Fruit fly (Drosophila melanogaster) whole organism, larva: ENCODE measurements around the gene CG16888.
A peak's percentile ranks its signal among the peaks of the same experiment; 100 is the strongest.

ENCODE experiments used
- noc ChIP-seq: fragments of 200-800 bp; sonication (Bioruptor generic); optimal IDR thresholded peaks from 3 replicates; lab custom pipeline; 2019; ENCODE audit warnings: missing biosample characterization, mild to moderate bottlenecking, missing genetic modification characterization, moderate library complexity

The CG16888 gene

DNA sequence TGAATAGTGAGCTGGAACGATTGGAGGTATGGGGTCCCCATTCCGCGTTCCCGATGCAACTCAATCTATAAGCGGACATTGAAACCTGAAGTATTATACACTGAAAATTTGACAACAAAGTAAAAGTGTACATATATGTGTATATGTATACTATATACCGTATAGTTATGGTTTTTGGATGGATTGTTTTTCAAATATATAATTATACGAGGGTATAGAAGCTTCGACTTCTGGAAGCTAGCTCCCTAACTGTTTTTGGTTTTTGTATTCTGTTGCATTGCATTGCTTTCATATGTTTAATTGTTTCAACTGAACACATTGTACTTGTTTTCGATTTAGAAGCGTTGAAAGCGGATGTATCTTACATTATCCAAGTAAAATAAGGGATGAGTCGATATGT lies at the start of gene CG16888:
TSS of gene CG16888 (minus strand) at position 101 of the 400 bp plus-strand sequence.
- TF ChIP-seq noc (tag; lab: Kevin White, UChicago): no peak

DNA sequence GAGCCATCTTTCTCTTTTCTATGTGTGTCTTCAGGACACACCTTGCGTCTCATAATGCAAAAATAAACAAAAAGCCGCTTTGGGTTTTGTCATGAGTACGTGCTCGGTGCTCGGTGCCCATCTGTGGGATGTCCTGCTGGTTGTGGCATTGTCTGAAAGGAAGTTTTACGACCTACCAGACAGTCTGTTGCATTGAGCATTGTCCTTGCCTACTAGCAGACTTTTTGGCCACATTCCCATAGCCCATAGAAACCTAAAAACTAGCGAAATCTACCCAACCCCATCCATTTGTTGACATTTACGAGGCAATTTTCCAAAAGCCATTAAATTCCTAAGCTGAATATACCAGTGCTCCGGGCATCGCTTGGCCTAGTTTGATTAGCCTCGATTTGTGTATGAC lies 38.0 kb upstream of the CG16888 start:
- TF ChIP-seq noc (tag; lab: Kevin White, UChicago): no peak

DNA sequence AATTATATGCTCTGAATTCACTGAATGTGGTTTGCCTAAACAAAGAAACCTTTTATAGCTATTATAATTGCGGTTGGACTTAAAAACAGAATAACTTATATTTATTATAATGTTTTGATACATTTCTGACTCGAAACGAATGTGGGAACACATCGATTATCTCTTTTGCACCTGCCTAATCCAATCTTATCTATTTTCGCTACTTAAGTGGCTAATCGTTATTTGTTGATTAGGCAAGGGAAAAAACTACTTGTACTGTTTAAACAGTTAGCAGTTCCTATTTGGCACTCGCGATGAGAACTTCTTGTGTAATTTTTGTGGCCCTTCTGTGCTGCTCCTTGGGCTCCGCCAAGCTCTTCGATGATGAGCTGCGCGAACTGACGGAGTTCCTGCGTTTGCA lies 36.1 kb upstream of the CG16888 start, which contains the start of gene CG7968:
TSS of gene CG7968 (plus strand) at position 276 of the 400 bp plus-strand sequence.
- TF ChIP-seq noc (tag; lab: Kevin White, UChicago): no peak

dm6 chr2L:13847625-13848024 lies 34.6 kb upstream of the CG16888 start, which contains the start of gene CG7953:
CG7953 (plus strand) TSS chr2L:13847925.
- no peak for TF ChIP-seq noc (tag; lab: Kevin White, UChicago)

- TF ChIP-seq noc (tag; lab: Kevin White, UChicago): no peak
Observed at dm6 chr2L:13846239-13846802, 33.3 kb upstream of the CG16888 start, which contains the start of gene CG7916. CG7916 (plus strand) TSS chr2L:13846752.

- no peak for TF ChIP-seq noc (tag; lab: Kevin White, UChicago)
Observed at dm6 chr2L:13845178-13845577, 32.1 kb upstream of the CG16888 start, which contains the start of gene CG8997. CG8997 (minus strand) TSS chr2L:13845325.

DNA sequence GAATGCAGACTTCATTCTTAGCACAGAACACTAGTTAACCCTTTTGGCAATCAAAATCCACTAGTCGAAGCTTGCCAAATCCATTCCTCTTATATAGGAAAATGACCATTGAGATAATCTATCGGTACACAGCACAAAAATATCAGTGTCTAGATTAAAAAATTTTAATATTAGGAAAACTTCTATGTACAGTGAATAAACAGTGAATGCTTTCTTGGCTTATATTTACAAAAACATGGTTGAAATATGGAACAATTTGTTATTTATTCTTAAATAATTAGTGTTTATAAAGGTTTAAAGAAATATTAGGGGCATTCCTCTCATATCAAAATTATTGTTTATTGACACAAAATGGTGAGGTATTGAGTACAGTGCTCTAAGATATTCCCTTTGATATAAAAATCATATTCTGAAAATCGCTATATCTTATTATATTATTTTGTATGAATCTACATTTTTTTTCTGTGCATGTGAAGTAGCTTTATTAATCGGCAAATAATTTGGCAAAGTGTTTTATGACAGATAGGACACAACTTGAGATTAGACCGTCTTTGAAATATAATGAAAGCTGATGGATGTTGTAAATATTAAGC lies 30.7 kb upstream of the CG16888 start, which contains the start of gene CG33306:
TSS of gene CG33306 (minus strand) at position 51 of the 593 bp plus-strand sequence.
- TF ChIP-seq noc (tag; lab: Kevin White, UChicago): peak; percentile 92

DNA sequence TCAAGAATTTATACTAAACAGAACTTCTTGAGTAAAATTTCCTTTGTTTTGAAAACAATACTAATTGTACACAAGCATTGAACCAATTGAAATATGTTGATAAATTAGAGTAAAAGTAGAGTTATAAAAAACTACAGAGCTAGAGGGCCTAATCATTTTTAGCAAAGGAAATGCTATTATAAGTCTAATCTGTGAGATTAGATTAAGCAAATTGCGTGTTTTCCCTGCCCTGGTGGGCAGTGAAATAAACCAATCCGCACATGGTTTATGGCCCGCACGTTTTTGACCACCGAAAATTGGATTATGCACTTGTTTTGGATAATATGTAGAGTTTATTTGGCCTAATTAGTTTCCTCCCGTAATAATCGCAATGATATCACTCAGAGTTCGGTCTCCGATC lies 29.5 kb upstream of the CG16888 start:
- no peak for TF ChIP-seq noc (tag; lab: Kevin White, UChicago)

- no peak for TF ChIP-seq noc (tag; lab: Kevin White, UChicago)
Observed at dm6 chr2L:13842078-13842477, 29.0 kb upstream of the CG16888 start.

DNA sequence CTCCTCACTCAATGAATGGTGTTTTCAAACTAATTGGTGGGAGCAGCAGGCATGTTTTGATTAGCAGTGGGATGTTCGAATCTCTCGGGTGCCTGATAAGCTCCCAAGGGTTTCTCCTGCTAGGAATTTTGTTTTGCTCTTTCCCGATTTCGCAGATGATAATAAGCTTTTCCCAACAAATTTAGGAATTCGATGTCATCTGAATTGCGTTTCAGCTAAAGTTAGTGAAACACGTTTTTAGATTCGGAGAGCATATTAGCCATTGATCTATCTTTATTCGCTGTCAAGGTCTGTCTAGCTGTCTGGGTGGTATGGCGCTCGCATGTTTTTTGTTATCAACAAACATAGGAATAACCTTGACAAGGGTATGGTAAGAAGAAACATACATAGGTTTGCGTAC lies 28.5 kb upstream of the CG16888 start, which contains the start of gene CG33307:
TSS of gene CG33307 (minus strand) at position 13 of the 400 bp plus-strand sequence.
- peak; percentile 61 for TF ChIP-seq noc (tag; lab: Kevin White, UChicago)

DNA sequence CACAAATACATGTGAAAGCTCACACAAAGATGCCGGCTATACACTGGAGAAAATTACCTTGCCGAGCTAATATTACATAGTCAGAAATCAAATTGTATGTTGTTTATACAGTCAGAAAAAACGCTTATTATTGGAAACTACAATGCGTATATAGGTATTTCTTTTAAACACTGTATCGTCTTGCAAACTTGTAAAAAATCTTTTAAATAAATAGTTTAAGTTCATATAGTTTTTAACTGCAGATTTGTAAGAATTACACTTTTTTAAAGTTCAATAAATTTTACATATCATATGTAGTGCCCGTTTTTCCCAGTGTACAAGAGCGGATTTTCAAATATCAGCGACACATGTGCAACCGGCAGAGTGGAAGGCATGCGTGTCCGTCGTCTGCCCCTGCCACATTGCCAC lies 26.7 kb upstream of the CG16888 start:
- peak; percentile 82 for TF ChIP-seq noc (tag; lab: Kevin White, UChicago)

DNA sequence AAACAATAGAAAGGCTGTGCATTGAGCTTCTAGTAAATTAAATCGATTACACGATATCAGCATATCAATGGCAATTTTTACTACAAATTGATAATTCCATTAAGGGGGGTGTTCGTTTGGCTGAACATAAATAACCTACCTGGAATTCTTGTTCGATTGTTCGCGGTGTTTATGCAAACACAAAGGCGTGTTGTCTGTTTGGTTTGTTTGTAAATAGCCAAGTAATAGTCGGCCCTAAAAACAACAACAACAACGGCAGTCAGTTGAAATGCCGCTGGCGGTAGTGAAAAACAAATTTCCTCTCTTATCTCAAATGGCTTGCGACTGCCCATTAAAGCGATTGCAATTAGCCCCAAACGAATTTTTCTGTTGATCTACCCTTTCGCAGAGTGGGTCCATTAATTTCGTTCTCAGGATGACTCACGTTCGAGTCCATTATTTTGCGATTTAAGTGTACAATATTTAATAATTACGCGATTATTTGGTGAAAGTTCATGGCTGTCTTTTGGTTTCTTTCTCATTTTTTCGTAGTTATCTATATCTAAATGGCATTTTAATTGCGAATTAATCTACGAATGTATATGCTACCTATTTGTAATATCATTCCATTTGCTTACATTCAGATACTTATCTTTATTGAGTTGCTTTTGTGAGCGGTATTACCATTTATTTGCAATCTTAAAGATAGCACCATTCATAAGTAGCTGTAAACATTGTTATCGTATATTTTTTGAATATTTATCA lies 25.8 kb upstream of the CG16888 start:
- peak; percentile 53 for TF ChIP-seq noc (tag; lab: Kevin White, UChicago)

DNA sequence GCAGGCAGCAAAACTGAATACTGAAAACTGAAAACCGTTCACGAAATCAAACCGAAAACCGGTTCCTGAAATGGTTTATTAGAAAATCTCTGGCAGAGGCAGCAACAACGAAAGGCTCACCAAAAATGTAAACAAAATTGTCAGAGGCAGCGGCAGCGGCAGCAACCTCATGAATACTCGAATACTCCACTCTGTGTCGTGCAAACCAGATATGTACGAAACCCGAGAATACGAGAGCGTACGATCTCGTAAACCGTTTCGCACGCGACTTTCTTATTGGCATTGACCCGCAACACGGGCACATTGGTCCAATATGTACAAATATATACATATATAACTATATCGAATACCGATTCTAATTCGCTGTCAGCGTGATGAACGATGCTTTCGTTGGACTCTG lies 24.5 kb upstream of the CG16888 start:
- no peak for TF ChIP-seq noc (tag; lab: Kevin White, UChicago)

DNA sequence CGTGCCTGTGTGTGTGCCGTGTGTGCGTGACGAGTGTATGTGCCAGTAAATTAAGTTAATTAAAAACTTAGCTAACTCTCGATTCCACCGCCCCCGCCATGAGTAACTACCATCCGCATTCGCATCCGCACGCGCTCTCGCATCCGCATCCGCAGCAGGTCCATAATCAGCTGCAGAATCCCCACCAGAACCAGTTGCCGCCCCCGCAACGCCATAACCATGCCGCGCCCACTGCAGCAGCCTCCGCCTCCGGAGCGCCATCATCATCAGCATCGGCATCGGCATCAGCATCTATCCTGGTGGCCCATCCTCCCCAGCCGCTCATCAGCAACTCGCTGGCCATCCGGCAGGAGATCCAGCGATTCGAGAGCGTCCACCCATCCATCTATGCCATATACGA lies 22.9 kb upstream of the CG16888 start:
- TF ChIP-seq noc (tag; lab: Kevin White, UChicago): no peak

DNA sequence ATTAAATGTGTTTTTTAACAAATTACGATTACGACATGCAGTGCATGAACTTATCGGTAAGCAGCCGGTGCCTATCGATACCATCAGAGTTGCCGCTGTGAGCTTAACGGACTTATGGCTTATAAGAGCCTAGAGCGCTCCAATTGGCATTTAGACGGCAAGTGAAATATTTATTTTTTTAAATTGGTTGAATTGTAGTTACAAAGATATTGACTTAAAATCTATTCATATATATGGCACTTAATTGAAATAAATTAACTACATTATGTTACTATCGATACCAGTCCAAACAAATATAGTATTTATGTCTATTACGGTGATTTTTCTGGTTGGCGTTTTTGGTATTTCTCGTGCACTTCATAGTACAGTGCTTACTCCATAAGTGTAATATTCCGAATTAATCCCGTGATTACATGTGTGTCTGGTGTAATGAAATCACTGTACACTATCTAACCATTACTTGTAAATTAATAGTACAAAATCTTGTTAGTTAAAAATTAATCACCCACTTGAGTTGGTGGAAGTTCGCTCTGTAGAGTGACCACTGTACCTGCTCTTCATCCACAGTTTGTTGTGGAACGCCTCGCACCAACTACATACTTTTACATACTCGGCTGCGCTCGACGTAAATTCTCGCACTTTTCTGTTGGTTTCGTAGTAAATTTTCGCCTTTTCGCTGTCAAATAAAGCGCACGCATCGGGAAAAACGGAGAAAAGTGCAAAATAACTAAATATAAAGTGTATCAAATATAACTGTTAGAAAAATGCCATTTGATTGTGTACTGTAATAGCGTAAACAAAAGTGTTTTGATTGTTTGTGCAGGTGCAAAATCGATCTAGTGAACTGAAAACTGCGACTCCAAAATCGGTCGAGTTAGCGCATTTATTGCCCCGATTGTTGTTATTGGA lies 22.2 kb upstream of the CG16888 start, which contains the start of the genes mRpS23 and CenG1A:
TSS of gene mRpS23 (minus strand) at position 71 of the 909 bp plus-strand sequence.
TSS of gene CenG1A (plus strand) at position 563 of the 909 bp plus-strand sequence.
- TF ChIP-seq noc (tag; lab: Kevin White, UChicago): peak; percentile 99
